Worm (Caenorhabditis elegans): ENCODE measurements around the gene C05E4.15.

DNA sequence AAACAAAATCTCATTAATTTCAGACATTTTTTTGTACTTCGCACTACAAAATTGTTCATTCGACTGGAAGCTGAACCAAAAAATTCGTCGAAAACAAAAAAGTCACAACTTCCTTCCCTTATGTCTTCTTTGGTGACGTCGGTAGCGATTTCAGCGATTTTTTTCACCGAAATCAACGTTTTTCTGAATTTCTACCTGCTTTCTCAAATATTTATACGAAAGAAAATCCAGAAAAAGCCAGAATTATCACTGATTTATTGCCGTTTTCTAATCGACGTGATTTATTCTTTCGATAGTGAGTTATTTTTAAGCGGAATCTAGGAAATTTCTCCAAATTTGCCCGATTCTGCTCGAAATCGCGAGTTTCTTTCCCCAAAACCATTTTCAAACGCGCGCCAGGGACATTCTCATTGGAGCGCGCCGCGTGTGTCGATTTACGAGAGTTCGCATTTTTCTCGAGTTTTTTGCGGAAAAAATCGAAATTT, 13.8 kb upstream of the C05E4.15 start, which contains the start of gene srbc-58:
- no peak for TF ChIP-seq him-1 (tag; optimal IDR thresholded peaks at IDR 0.05)
- no peak for TF ChIP-seq dao-5 (tag; optimal IDR thresholded peaks at IDR 0.05)
- no peak for TF ChIP-seq W03F9.2 (tag; optimal IDR thresholded peaks at IDR 0.05)

Measured in whole organism, L4/young adult.